Worm (Caenorhabditis elegans) whole organism, young adult: ENCODE measurements around the gene K01G5.10.
A peak's percentile ranks its signal among the peaks of the same experiment; 100 is the strongest.

Experiments
- B0019.2 ChIP-seq: fragments of 200-800 bp; sonication (Bioruptor generic); conservative IDR thresholded peaks from 2 replicates; pipeline ENCODE4 v1.3.6; 2022; ENCODE audit warnings: missing genetic modification reagents, missing genetic modification characterization, missing compliant biosample characterization
- B0261.1 ChIP-seq: sonication (generic microtip); optimal IDR thresholded peaks from 2 replicates; lab custom pipeline; 2016; ENCODE audit warnings: mild to moderate bottlenecking, missing genetic modification characterization, moderate library complexity, missing compliant biosample characterization
- F23B12.7 ChIP-seq: sonication (generic microtip); optimal IDR thresholded peaks from 2 replicates; lab custom pipeline; 2017; ENCODE audit warnings: missing genetic modification characterization, mild to moderate bottlenecking, missing compliant biosample characterization, antibody characterized with exemption, moderate library complexity; ENCODE audit not compliant: insufficient read depth
- F33H1.4 ChIP-seq: fragments of 200-800 bp; sonication (Bioruptor generic); IDR thresholded peaks from 2 replicates; pipeline ENCODE4 v1.3.6; 2022; ENCODE audit warnings: missing genetic modification reagents, missing genetic modification characterization, missing compliant biosample characterization
- F49E8.2 ChIP-seq: sonication (generic microtip); optimal IDR thresholded peaks from 3 replicates; lab custom pipeline; 2017; ENCODE audit warnings: missing genetic modification characterization, mild to moderate bottlenecking, missing compliant biosample characterization, antibody characterized with exemption, moderate library complexity; ENCODE audit not compliant: insufficient read depth
- F52B5.7 ChIP-seq: sonication (generic microtip); optimal IDR thresholded peaks from 2 replicates; lab custom pipeline; 2016; ENCODE audit warnings: mild to moderate bottlenecking, missing genetic modification characterization, missing compliant biosample characterization
- F57A8.1 ChIP-seq: fragments of 200-800 bp; sonication (Bioruptor generic); optimal IDR thresholded peaks from 2 replicates; lab custom pipeline; 2018; ENCODE audit warnings: mild to moderate bottlenecking, missing genetic modification characterization, moderate library complexity, missing compliant biosample characterization
- K12H6.12 ChIP-seq: fragments of 200-800 bp; sonication (Bioruptor generic); optimal IDR thresholded peaks from 2 replicates; lab custom pipeline; 2018; ENCODE audit warnings: mild to moderate bottlenecking, missing genetic modification characterization, missing compliant biosample characterization
- ama-1 ChIP-seq, 3 experiments: fragments of 150-350 bp in 1 of 3; sonication (generic microtip) in 2 of 3; optimal IDR thresholded peaks; 2 replicates each; lab custom pipeline; 2014 to 2018; ENCODE audit warnings: missing biosample characterization in 2 of 3, missing genetic modification characterization in 2 of 3, missing genetic modification reagents in 2 of 3
- aptf-3 ChIP-seq: fragments of 200-800 bp; sonication (Bioruptor generic); IDR thresholded peaks from 2 replicates; pipeline ENCODE4 v1.3.6; 2022; ENCODE audit warnings: missing genetic modification characterization, missing compliant biosample characterization
- atf-7 ChIP-seq: sonication (generic microtip); optimal IDR thresholded peaks from 2 replicates; lab custom pipeline; 2017; ENCODE audit warnings: mild to moderate bottlenecking, missing genetic modification characterization, missing compliant biosample characterization
- attf-3 ChIP-seq: fragments of 200-800 bp; sonication (Bioruptor generic); conservative IDR thresholded peaks from 2 replicates; pipeline ENCODE4 v1.3.6; 2022; ENCODE audit warnings: missing genetic modification reagents, missing genetic modification characterization, missing compliant biosample characterization
- attf-6 ChIP-seq: fragments of 200-800 bp; sonication (Bioruptor generic); IDR thresholded peaks from 2 replicates; pipeline ENCODE4 v1.3.6; 2022; ENCODE audit warnings: missing genetic modification reagents, missing genetic modification characterization, missing compliant biosample characterization
- bed-1 ChIP-seq: fragments of 200-800 bp; sonication (Bioruptor generic); IDR thresholded peaks from 2 replicates; pipeline ENCODE4 v1.3.6; 2022; ENCODE audit warnings: missing genetic modification reagents, missing genetic modification characterization, missing compliant biosample characterization
- cebp-2 ChIP-seq: fragments of 200-800 bp; sonication (Bioruptor generic); IDR thresholded peaks from 2 replicates; pipeline ENCODE4 v1.3.6; 2022; ENCODE audit warnings: missing genetic modification characterization, missing compliant biosample characterization
- ceh-100 ChIP-seq: fragments of 200-800 bp; sonication (Bioruptor generic); IDR thresholded peaks from 2 replicates; pipeline ENCODE4 v1.3.6; 2022; ENCODE audit warnings: missing genetic modification reagents, missing genetic modification characterization, missing compliant biosample characterization
- ceh-40 ChIP-seq: fragments of 200-800 bp; sonication (Bioruptor generic); IDR thresholded peaks from 2 replicates; pipeline ENCODE4 v1.3.6; 2022; ENCODE audit warnings: missing genetic modification characterization, missing compliant biosample characterization
- dpl-1 ChIP-seq: fragments of 150-350 bp; optimal IDR thresholded peaks from 2 replicates; lab custom pipeline; 2014; ENCODE audit warnings: missing biosample characterization, missing genetic modification reagents, missing genetic modification characterization
- ekl-4 ChIP-seq: fragments of 200-800 bp; sonication (Bioruptor generic); IDR thresholded peaks from 2 replicates; pipeline ENCODE4 v1.3.6; 2022; ENCODE audit warnings: missing genetic modification reagents, missing genetic modification characterization, missing compliant biosample characterization
- ets-4 ChIP-seq: fragments of 200-800 bp; sonication (Bioruptor generic); optimal IDR thresholded peaks from 2 replicates; lab custom pipeline; 2018; ENCODE audit warnings: mild to moderate bottlenecking, missing genetic modification characterization, missing compliant biosample characterization
- hmg-1.2 ChIP-seq: fragments of 200-800 bp; sonication (Bioruptor generic); IDR thresholded peaks from 2 replicates; pipeline ENCODE4 v1.3.6; 2022; ENCODE audit warnings: missing genetic modification reagents, missing genetic modification characterization, missing compliant biosample characterization
- hmg-20 ChIP-seq: fragments of 200-800 bp; sonication (Bioruptor generic); IDR thresholded peaks from 2 replicates; pipeline ENCODE4 v1.3.6; 2022; ENCODE audit warnings: missing genetic modification reagents, missing genetic modification characterization, missing compliant biosample characterization
- hsf-1 ChIP-seq: fragments of 200-800 bp; sonication (Bioruptor generic); IDR thresholded peaks from 2 replicates; pipeline ENCODE4 v1.3.6; 2022; ENCODE audit warnings: missing genetic modification reagents, missing genetic modification characterization, missing compliant biosample characterization
- lin-26 ChIP-seq: fragments of 200-800 bp; sonication (Bioruptor generic); IDR thresholded peaks from 2 replicates; pipeline ENCODE4 v1.3.6; 2022; ENCODE audit warnings: missing genetic modification reagents, missing genetic modification characterization, missing compliant biosample characterization
- lin-35 ChIP-seq, 3 experiments: fragments of 150-350 bp in 2 of 3; sonication (generic microtip) in 1 of 3; optimal IDR thresholded peaks; 2 replicates each; lab custom pipeline; 2014 to 2018; ENCODE audit warnings: missing biosample characterization in 3 of 3, missing genetic modification characterization in 3 of 3, missing genetic modification reagents in 3 of 3
- lin-54 ChIP-seq: fragments of 200-800 bp; sonication (Bioruptor generic); optimal IDR thresholded peaks from 2 replicates; lab custom pipeline; 2018; ENCODE audit warnings: mild to moderate bottlenecking, missing genetic modification characterization, missing compliant biosample characterization
- lsl-1 ChIP-seq: fragments of 200-800 bp; sonication (Bioruptor generic); optimal IDR thresholded peaks from 2 replicates; lab custom pipeline; 2018; ENCODE audit warnings: mild to moderate bottlenecking, missing genetic modification characterization, moderate library complexity, missing compliant biosample characterization
- madf-8 ChIP-seq: fragments of 200-800 bp; sonication (Bioruptor generic); conservative IDR thresholded peaks from 2 replicates; pipeline ENCODE4 v1.3.6; 2022; ENCODE audit warnings: missing genetic modification reagents, missing genetic modification characterization, missing compliant biosample characterization
- nfya-1 ChIP-seq: sonication (generic microtip); optimal IDR thresholded peaks from 2 replicates; lab custom pipeline; 2017; ENCODE audit warnings: antibody characterized with exemption, missing compliant biosample characterization, missing genetic modification characterization, borderline replicate concordance; ENCODE audit not compliant: insufficient read depth
- nhr-179 ChIP-seq: sonication (generic microtip); optimal IDR thresholded peaks from 2 replicates; lab custom pipeline; 2016; ENCODE audit warnings: mild to moderate bottlenecking, missing genetic modification characterization, missing compliant biosample characterization
- pbrm-1 ChIP-seq: fragments of 200-800 bp; sonication (Bioruptor generic); IDR thresholded peaks from 2 replicates; pipeline ENCODE4 v1.3.6; 2022; ENCODE audit warnings: missing genetic modification reagents, missing genetic modification characterization, missing compliant biosample characterization
- pha-4 ChIP-seq: fragments of 150-350 bp; sonication (generic microtip); optimal IDR thresholded peaks from 2 replicates; lab custom pipeline; 2014; ENCODE audit warnings: missing biosample characterization, missing genetic modification reagents, missing genetic modification characterization
- rcor-1 ChIP-seq: fragments of 200-800 bp; sonication (Bioruptor generic); IDR thresholded peaks from 2 replicates; pipeline ENCODE4 v1.3.6; 2022; ENCODE audit warnings: missing genetic modification reagents, missing genetic modification characterization, missing compliant biosample characterization
- rec-8 ChIP-seq, 2 experiments: sonication (generic microtip); optimal IDR thresholded peaks; 2 replicates each; lab custom pipeline; 2016; ENCODE audit warnings: mild to moderate bottlenecking in 2 of 2, missing genetic modification characterization in 2 of 2, missing genetic modification reagents in 2 of 2, missing genotype in 2 of 2, missing biosample characterization in 1 of 2, missing compliant biosample characterization in 1 of 2, moderate library complexity in 1 of 2
- sdz-38 ChIP-seq: sonication (generic microtip); optimal IDR thresholded peaks from 2 replicates; lab custom pipeline; 2016; ENCODE audit warnings: missing genotype, missing genetic modification characterization, missing compliant biosample characterization
- snpc-1.3 ChIP-seq: sonication (generic microtip); optimal IDR thresholded peaks from 2 replicates; lab custom pipeline; 2017; ENCODE audit warnings: missing genetic modification characterization, mild to moderate bottlenecking, missing compliant biosample characterization, antibody characterized with exemption, moderate library complexity, missing genotype, missing genetic modification reagents; ENCODE audit not compliant: insufficient read depth
- snpc-3.4 ChIP-seq: sonication (generic microtip); optimal IDR thresholded peaks from 2 replicates; lab custom pipeline; 2017; ENCODE audit warnings: missing genetic modification characterization, mild to moderate bottlenecking, missing compliant biosample characterization, antibody characterized with exemption, moderate library complexity, missing genotype, missing genetic modification reagents
- tbp1 ChIP-seq: fragments of 200-800 bp; sonication (Bioruptor generic); optimal IDR thresholded peaks from 2 replicates; lab custom pipeline; 2018; ENCODE audit warnings: mild to moderate bottlenecking, missing genetic modification characterization, missing compliant biosample characterization
- tbx-9 ChIP-seq: sonication (generic microtip); optimal IDR thresholded peaks from 2 replicates; lab custom pipeline; 2016; ENCODE audit warnings: borderline replicate concordance, missing genetic modification characterization, inconsistent platforms, missing compliant biosample characterization
- zim-3 ChIP-seq: sonication (generic microtip); optimal IDR thresholded peaks from 2 replicates; lab custom pipeline; 2017; ENCODE audit warnings: mild to moderate bottlenecking, missing genetic modification characterization, moderate library complexity, missing compliant biosample characterization

K01G5.10 gene

DNA sequence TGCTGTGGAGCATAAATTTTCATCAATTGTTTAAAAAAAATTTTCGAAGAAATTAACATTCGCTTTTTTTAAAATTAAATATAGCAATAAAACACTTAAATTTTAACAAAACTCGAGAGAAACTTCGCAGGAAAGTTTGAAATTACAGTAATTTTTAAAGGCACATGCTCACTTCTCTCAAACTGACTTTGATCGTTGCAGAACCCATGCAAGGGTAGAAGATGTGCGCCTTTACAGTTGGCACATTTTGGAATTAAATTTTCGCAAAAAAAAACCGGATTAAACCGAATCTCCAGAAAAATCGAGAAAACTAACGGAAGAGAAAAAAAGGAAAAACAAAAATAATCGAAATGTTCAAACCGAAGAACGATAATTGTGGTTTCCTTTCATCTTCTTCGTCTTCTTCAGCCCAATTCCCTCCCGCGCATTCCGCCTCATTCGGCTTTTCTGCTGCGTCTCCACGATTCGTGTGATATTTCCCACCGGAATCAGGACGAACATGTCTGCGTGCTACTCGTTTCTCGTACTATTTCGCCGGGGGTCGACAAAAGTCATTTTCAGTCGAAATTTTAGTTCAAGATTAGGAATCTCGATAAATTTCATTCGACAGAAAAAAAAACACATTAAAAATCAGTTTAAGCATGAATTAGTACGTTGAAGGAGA lies 21.9 kb downstream of the K01G5.10 start (continued):
- TF ChIP-seq dpl-1 (GFP tag; lab: Kevin White, UChicago), result no peak
- no peak for TF ChIP-seq atf-7 (tag; lab: Kevin White, UChicago)
- no peak for TF ChIP-seq rec-8 (tag; optimal IDR thresholded peaks at IDR 0.05; lab: Kevin White, UChicago)
- TF ChIP-seq ama-1 (optimal IDR thresholded peaks at IDR 0.05; lab: Kevin White, UChicago), result no peak
- no peak for TF ChIP-seq ama-1 (GFP tag; optimal IDR thresholded peaks at IDR 0.05; lab: Kevin White, UChicago)
- TF ChIP-seq B0261.1 (tag; lab: Kevin White, UChicago), result no peak

DNA sequence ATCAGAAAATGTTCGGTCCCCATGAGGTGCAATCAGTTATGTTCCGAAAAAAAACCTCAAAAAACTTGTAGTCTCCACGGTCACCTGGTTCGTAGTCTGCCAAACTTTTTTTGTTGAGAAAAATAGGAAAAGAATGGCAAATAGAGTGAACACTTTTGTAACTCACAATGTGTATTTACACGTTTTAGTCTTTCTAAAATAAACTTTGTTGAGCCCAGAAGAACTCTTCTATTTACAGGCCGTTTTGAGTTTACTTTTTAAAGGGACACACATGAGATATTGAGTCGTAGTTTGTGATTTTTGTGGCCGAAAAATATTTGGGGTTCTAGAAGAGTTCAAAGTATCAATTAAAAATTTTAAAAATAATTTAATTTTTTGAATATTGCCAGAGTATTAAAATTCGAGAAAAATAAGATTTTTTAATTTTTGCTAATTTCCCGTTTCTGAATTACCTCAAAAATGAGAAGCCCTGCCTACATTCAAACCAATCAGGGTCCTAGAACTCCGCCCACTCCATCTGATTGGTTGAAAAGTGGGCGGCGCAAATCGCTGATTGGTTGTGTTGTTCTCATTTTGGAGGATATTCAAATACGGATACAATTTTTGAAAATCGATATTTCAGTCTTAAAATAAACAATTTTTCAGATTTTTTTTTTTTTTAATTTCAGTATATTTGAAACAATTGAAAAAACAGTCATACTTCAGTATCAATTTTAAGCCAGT lies 23.6 kb downstream of the K01G5.10 start:
- TF ChIP-seq atf-7 (tag; lab: Kevin White, UChicago), result no peak
- no peak for TF ChIP-seq B0019.2 (GFP tag; lab: Robert Waterston, UW)
- no peak for TF ChIP-seq F23B12.7 (tag; lab: Kevin White, UChicago)
- no peak for TF ChIP-seq nfya-1
- no peak for TF ChIP-seq K12H6.12 (tag; lab: Kevin White, UChicago)
- no peak for TF ChIP-seq dpl-1 (GFP tag; lab: Kevin White, UChicago)
- TF ChIP-seq pha-4 (tag; lab: Kevin White, UChicago), result peak; percentile 28
- TF ChIP-seq attf-3 (GFP tag; lab: Robert Waterston, UW), result no peak

DNA sequence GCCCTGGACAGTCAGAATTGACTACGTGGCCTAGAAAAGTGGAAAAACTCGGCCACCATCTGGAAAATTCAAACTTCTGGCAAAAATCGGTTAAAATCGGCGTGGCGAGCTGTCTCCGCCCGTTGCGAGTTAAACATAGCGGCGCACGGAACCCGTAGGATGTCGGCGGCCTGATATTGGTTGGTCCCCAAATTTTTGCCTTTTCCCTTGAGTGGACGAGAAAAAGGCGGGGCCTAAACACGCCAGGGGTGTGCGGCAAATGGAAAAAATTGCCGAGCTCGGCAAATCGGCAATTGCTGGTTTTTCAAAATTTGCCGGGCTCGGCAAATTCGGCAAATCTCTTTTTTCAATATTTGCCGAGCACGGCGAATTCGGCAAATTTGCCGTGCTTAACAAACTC lies 25.0 kb downstream of the K01G5.10 start:
- peak; percentile 87 for TF ChIP-seq lin-26 (GFP tag; lab: Robert Waterston, UW)
- no peak for TF ChIP-seq nhr-179 (tag; lab: Kevin White, UChicago)
- TF ChIP-seq sdz-38 (tag; lab: Kevin White, UChicago), result no peak
- no peak for TF ChIP-seq ets-4
- peak; percentile 45 for TF ChIP-seq lin-54 (GFP tag; lab: Kevin White, UChicago)
- TF ChIP-seq F57A8.1 (GFP tag; lab: Kevin White, UChicago), result no peak
- TF ChIP-seq hmg-1.2, result peak; percentile 77
- no peak for TF ChIP-seq cebp-2 (GFP tag; lab: Robert Waterston, UW)
- TF ChIP-seq rcor-1, result peak; percentile 56; the same call in 1 of the 2 replicates
- TF ChIP-seq lsl-1 (GFP tag; lab: Kevin White, UChicago), result peak; percentile 58
- peak; percentile 5 for TF ChIP-seq snpc-1.3
- TF ChIP-seq attf-6 (GFP tag; lab: Robert Waterston, UW), result 0 out of 2 replicates have a peak, but pooled peaks have one; percentile 54
- 0 out of 2 replicates have a peak, but pooled peaks have one; percentile 47 for TF ChIP-seq aptf-3
- no peak for TF ChIP-seq hmg-20 (GFP tag; lab: Robert Waterston, UW)
- TF ChIP-seq F33H1.4 (GFP tag; lab: Robert Waterston, UW), result peak; percentile 53
- TF ChIP-seq rec-8 (tag; optimal IDR thresholded peaks at IDR 0.05; lab: Kevin White, UChicago), result no peak
- no peak for TF ChIP-seq bed-1
- TF ChIP-seq ceh-40 (GFP tag; lab: Robert Waterston, UW), result no peak
- TF ChIP-seq madf-8 (GFP tag; lab: Robert Waterston, UW), result peak; percentile 39; the same call in 1 of the 2 replicates
- TF ChIP-seq lin-35 (GFP tag; optimal IDR thresholded peaks at IDR 0.05; lab: Kevin White, UChicago), result no peak
- peak; percentile 60 for TF ChIP-seq tbp1 (GFP tag; lab: Kevin White, UChicago)
- TF ChIP-seq hsf-1 (GFP tag; lab: Robert Waterston, UW), result peak; percentile 67
- TF ChIP-seq zim-3 (tag; lab: Kevin White, UChicago), result no peak
- peak; percentile 83 for TF ChIP-seq pbrm-1 (GFP tag; lab: Robert Waterston, UW)
- no peak for TF ChIP-seq ekl-4 (GFP tag; lab: Robert Waterston, UW)
- TF ChIP-seq tbx-9 (tag; lab: Kevin White, UChicago), result no peak
- peak; percentile 51; the same call in 1 of the 2 replicates for TF ChIP-seq ceh-100 (GFP tag; lab: Robert Waterston, UW)
- TF ChIP-seq ama-1 (optimal IDR thresholded peaks at IDR 0.05; lab: Kevin White, UChicago), result no peak
- TF ChIP-seq ama-1 (GFP tag; optimal IDR thresholded peaks at IDR 0.05; lab: Kevin White, UChicago), result no peak
- no peak; the same call in 1 of the 2 replicates for TF ChIP-seq B0019.2 (GFP tag; lab: Robert Waterston, UW)
- TF ChIP-seq F49E8.2 (tag; lab: Kevin White, UChicago), result no peak
- TF ChIP-seq snpc-3.4 (tag; lab: Kevin White, UChicago), result peak; percentile 55
- TF ChIP-seq F52B5.7, result no peak
